Worm (Caenorhabditis elegans) whole organism, L2 larva: ENCODE measurements around the gene mcm-5.

Experiments used
- ama-1 ChIP-seq: fragments of 150-350 bp; optimal IDR thresholded peaks from 2 replicates; lab custom pipeline; 2018; ENCODE audit warnings: inconsistent platforms
- egl-27 ChIP-seq: sonication (generic microtip); optimal IDR thresholded peaks from 3 replicates; lab custom pipeline; 2017; ENCODE audit warnings: missing biosample characterization, missing genetic modification reagents, missing genetic modification characterization
- elt-1 ChIP-seq: fragments of 150-350 bp; optimal IDR thresholded peaks from 2 replicates; lab custom pipeline; 2014; ENCODE audit warnings: missing biosample characterization, missing genetic modification characterization
- fos-1 ChIP-seq: fragments of 150-350 bp; optimal IDR thresholded peaks from 2 replicates; lab custom pipeline; 2014; ENCODE audit warnings: missing biosample characterization, missing genetic modification characterization
- lin-13 ChIP-seq: fragments of 150-350 bp; optimal IDR thresholded peaks from 2 replicates; lab custom pipeline; 2014; ENCODE audit warnings: missing biosample characterization, missing genetic modification reagents, missing genetic modification characterization
- mab-5 ChIP-seq: fragments of 150-350 bp; optimal IDR thresholded peaks from 2 replicates; lab custom pipeline; 2014; ENCODE audit warnings: missing biosample characterization, missing genetic modification characterization
- mbf-1 ChIP-seq: sonication (generic microtip); optimal IDR thresholded peaks from 2 replicates; lab custom pipeline; 2017; ENCODE audit warnings: missing biosample characterization, missing genetic modification characterization
- nhr-11 ChIP-seq: fragments of 150-350 bp; optimal IDR thresholded peaks from 2 replicates; lab custom pipeline; 2014; ENCODE audit warnings: missing biosample characterization, missing genetic modification characterization
- nhr-12 ChIP-seq: fragments of 150-350 bp; optimal IDR thresholded peaks from 2 replicates; lab custom pipeline; 2014; ENCODE audit warnings: missing biosample characterization, missing genetic modification characterization
- nhr-25 ChIP-seq: fragments of 150-350 bp; sonication (generic microtip); optimal IDR thresholded peaks from 3 replicates; lab custom pipeline; 2014; ENCODE audit warnings: missing biosample characterization, missing genetic modification characterization
- skn-1 ChIP-seq: sonication (generic microtip); optimal IDR thresholded peaks from 2 replicates; lab custom pipeline; 2017; ENCODE audit warnings: missing biosample characterization, missing genetic modification characterization
- unc-62 ChIP-seq: fragments of 150-350 bp; optimal IDR thresholded peaks from 2 replicates; lab custom pipeline; 2014; ENCODE audit warnings: missing biosample characterization, missing genetic modification reagents, missing genetic modification characterization
- ztf-1 ChIP-seq: fragments of 200-800 bp; sonication (Bioruptor generic); conservative IDR thresholded peaks from 2 replicates; pipeline ENCODE4 v1.3.6; 2022; ENCODE audit warnings: missing genetic modification characterization, missing compliant biosample characterization

ce11 chrIII:4330984-4331383, 39.9 kb upstream of the mcm-5 start, which contains the start of gene gly-6:
- TF ChIP-seq nhr-12 = no peak
- no peak for TF ChIP-seq fos-1 (tag; lab: Kevin White, UChicago)
- no peak for TF ChIP-seq ama-1 (lab: Kevin White, UChicago)
- TF ChIP-seq egl-27 (tag; lab: Kevin White, UChicago) = no peak
- TF ChIP-seq skn-1 (tag; lab: Kevin White, UChicago) = no peak
- TF ChIP-seq nhr-25 (tag; lab: Kevin White, UChicago) = peak; percentile 61
- no peak for TF ChIP-seq ztf-1 (GFP tag; lab: Robert Waterston, UW)
- no peak for TF ChIP-seq unc-62
- TF ChIP-seq mbf-1 = no peak
- TF ChIP-seq lin-13 = no peak
- no peak for TF ChIP-seq nhr-11 (tag; lab: Kevin White, UChicago)
- TF ChIP-seq mab-5 (tag; lab: Kevin White, UChicago) = no peak
- no peak for TF ChIP-seq elt-1 (tag; lab: Kevin White, UChicago)
